Worm (Caenorhabditis elegans): Measurements from ENCODE around the gene melo-3.
"Not testable (repeated sequence)": the region's sequence is repeated elsewhere in the genome, so short reads cannot be mapped to it uniquely, and the experiment has no call there.

Gene melo-3

DNA sequence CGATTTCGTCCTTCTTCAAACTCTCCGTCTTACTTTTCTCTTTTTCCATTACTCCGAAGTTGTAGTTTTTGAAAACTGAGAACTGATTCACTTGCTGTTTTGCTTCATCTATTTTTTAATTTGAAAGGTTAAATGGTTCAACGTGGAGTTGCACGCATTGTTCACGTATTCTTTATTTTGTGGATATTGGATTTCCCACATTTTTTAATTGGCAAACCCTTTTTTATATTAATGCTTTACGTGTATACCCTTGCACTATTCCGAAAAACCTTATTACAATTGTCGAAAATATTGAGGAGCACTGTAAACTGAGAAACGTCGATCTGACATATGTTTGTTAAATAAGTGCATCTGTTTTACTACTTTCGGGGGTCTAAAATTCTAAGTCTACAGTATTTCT is at the start of gene melo-3:
melo-3 (minus strand) TSS at position 101 of the 400 bp plus-strand sequence.
- TF ChIP-seq cog-1 (tag; optimal IDR thresholded peaks at IDR 0.05); ztf-23 (GFP tag; IDR thresholded peaks at IDR 0.05); ref-1 (GFP tag; conservative IDR thresholded peaks at IDR 0.05): not testable (repeated sequence)

ce11 chrV:15085335-15085800 is 48.7 kb upstream of the melo-3 start, which contains the start of the genes ahsa-1 and C01G10.7:
ahsa-1 (minus strand) TSS chrV:15085385.
C01G10.7 (plus strand) TSS chrV:15085747.
- peak; percentile 77 for TF ChIP-seq flt-1 (GFP tag; IDR thresholded peaks at IDR 0.05)
- TF ChIP-seq cog-1 (tag; optimal IDR thresholded peaks at IDR 0.05), result peak; percentile 83
- no peak for TF ChIP-seq ztf-29 (GFP tag; IDR thresholded peaks at IDR 0.05)
- TF ChIP-seq med-1 (GFP tag; optimal IDR thresholded peaks at IDR 0.05; ENCODE audit: insufficient read depth), result no peak
- TF ChIP-seq T22C8.4 (GFP tag; IDR thresholded peaks at IDR 0.05), result no peak
- TF ChIP-seq tab-1 (GFP tag; IDR thresholded peaks at IDR 0.05), result no peak
- TF ChIP-seq ref-1 (GFP tag; conservative IDR thresholded peaks at IDR 0.05), result no peak
- TF ChIP-seq klf-2 (GFP tag; conservative IDR thresholded peaks at IDR 0.05), result no peak
- peak; percentile 89 for TF ChIP-seq ztf-23 (GFP tag; IDR thresholded peaks at IDR 0.05)

- TF ChIP-seq T22C8.4 (GFP tag; IDR thresholded peaks at IDR 0.05) (no peak), ztf-23 (GFP tag; IDR thresholded peaks at IDR 0.05) (no peak), ztf-29 (GFP tag; IDR thresholded peaks at IDR 0.05) (no peak), med-1 (GFP tag; optimal IDR thresholded peaks at IDR 0.05; ENCODE audit: insufficient read depth) (no peak), klf-2 (GFP tag; conservative IDR thresholded peaks at IDR 0.05) (no peak), tab-1 (GFP tag; IDR thresholded peaks at IDR 0.05) (no peak), cog-1 (tag; optimal IDR thresholded peaks at IDR 0.05) (no peak), ref-1 (GFP tag; conservative IDR thresholded peaks at IDR 0.05) (no peak), flt-1 (GFP tag; IDR thresholded peaks at IDR 0.05) (no peak)
Observed at ce11 chrV:15083659-15084058, 47.0 kb upstream of the melo-3 start.

DNA sequence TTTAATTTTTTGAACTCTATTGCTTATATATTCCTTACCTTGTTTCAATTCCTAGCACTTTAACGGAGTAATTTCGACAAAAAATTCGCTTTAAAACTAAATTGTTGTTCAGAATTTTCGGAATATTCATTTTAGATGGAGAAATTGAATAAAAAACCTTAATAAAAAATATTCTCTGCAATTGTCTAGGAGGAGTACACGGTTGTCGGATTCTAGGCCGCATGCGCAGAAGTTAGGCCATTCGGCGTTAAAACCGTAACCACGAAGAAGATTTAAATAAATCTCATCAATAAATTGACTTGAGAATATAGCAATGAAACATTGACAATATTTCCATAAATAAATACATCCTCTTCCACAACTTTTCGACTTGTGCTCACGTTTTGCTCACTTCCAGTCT is 45.6 kb upstream of the melo-3 start, which contains the start of the genes C01G10.10 and C01G10.9:
C01G10.10 (minus strand) TSS at position 151 of the 400 bp plus-strand sequence.
C01G10.9 (plus strand) TSS at position 240 of the 400 bp plus-strand sequence.
- TF ChIP-seq ztf-29 (GFP tag; IDR thresholded peaks at IDR 0.05) (no peak), flt-1 (GFP tag; IDR thresholded peaks at IDR 0.05) (0 out of 2 replicates have a peak, but pooled peaks have one; percentile 10)

DNA sequence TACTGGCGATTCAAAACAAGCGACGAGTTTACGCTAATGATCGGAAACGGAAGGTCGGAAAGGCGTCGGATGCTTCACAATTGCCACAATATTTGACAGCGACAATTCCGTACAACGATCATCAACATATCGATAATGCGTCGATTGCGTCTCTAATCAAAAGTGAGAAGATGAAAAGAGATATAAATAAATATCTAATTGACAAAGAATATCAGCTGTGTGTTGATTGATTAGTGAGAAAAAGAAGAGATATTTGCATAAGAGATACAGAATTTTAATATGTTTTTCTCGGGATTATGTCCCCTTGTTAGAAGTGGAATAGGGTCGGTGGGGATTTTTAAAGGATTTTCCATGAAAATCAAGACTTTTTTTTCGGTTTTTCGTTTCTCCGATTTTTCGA is 41.9 kb upstream of the melo-3 start:
- TF ChIP-seq ref-1 (GFP tag; conservative IDR thresholded peaks at IDR 0.05), result no peak
- no peak for TF ChIP-seq klf-2 (GFP tag; conservative IDR thresholded peaks at IDR 0.05)
- TF ChIP-seq cog-1 (tag; optimal IDR thresholded peaks at IDR 0.05), result no peak
- no peak for TF ChIP-seq tab-1 (GFP tag; IDR thresholded peaks at IDR 0.05)
- TF ChIP-seq flt-1 (GFP tag; IDR thresholded peaks at IDR 0.05), result no peak
- TF ChIP-seq med-1 (GFP tag; optimal IDR thresholded peaks at IDR 0.05; ENCODE audit: insufficient read depth), result no peak
- TF ChIP-seq ztf-29 (GFP tag; IDR thresholded peaks at IDR 0.05), result no peak
- no peak for TF ChIP-seq ztf-23 (GFP tag; IDR thresholded peaks at IDR 0.05)
- no peak for TF ChIP-seq T22C8.4 (GFP tag; IDR thresholded peaks at IDR 0.05)

DNA sequence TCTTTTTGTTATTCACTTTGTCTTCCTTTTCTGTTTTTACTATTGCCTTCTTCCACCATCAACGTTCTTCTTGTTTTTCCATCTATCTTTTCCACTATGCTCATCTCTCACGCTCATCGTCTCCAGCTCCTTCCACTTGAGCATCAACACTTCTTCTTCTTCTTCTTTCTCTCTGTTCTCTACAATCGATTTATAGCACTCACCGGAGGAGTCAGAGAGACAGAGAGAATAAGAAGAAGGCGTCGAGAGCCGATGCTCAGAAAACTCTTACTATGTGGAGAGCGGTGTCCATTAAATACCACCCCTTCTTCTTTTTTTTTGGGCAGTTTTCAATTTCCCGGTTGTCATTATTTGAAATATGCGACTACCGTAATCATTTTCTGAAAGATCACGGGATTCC is 38.2 kb upstream of the melo-3 start:
- no peak for TF ChIP-seq T22C8.4 (GFP tag; IDR thresholded peaks at IDR 0.05)
- no peak for TF ChIP-seq klf-2 (GFP tag; conservative IDR thresholded peaks at IDR 0.05)
- no peak for TF ChIP-seq med-1 (GFP tag; optimal IDR thresholded peaks at IDR 0.05; ENCODE audit: insufficient read depth)
- TF ChIP-seq tab-1 (GFP tag; IDR thresholded peaks at IDR 0.05), result no peak
- TF ChIP-seq flt-1 (GFP tag; IDR thresholded peaks at IDR 0.05), result no peak
- no peak for TF ChIP-seq ztf-23 (GFP tag; IDR thresholded peaks at IDR 0.05)
- TF ChIP-seq ztf-29 (GFP tag; IDR thresholded peaks at IDR 0.05), result no peak
- TF ChIP-seq ref-1 (GFP tag; conservative IDR thresholded peaks at IDR 0.05), result no peak

- TF ChIP-seq med-1 (GFP tag; optimal IDR thresholded peaks at IDR 0.05; ENCODE audit: insufficient read depth), result no peak
- 0 out of 2 replicates have a peak, but pooled peaks have one; percentile 37 for TF ChIP-seq flt-1 (GFP tag; IDR thresholded peaks at IDR 0.05)
- peak; percentile 53; the same call in 1 of the 2 replicates for TF ChIP-seq ztf-23 (GFP tag; IDR thresholded peaks at IDR 0.05)
Observed at ce11 chrV:15072738-15073137, 36.1 kb upstream of the melo-3 start.

DNA sequence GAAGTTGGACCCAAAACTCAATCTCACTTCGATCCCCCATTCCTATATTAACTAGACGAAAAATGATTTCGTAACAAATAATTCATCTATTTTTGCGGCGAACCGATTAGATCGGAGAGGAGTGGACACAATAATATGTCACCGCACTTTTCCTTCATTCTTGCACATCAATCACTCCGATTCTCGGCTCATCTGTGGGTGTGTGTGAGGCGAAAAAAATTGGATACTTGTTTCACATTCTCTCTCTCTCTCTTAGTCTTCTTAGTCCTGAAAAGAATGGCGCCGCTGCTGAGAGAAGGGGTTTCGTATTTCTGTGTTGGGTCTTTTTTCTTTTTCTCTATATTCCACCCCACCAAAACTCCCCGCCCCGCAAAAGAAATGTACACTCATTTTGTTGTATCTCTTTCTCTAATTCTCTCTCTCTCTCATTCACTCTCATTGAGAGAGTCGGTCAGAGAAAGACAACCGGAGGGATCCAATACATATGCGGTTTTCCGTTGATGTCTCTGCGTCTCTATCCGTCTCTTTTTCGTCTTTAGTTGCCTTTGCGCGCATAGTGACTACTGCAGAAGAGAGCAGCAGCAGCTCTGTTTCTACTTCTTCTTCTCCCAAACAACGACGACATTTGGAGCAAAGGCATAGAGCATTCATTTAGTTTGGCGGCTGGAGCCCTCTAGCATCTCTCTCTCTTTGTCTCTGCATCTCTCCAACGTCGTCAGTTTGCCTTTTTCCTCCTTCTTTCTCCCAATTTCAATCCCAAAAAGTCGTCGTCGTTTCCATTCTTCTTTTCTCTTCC is 34.5 kb upstream of the melo-3 start, which contains the start of gene unc-76:
unc-76 (plus strand) TSS at position 746 of the 796 bp plus-strand sequence.
- TF ChIP-seq T22C8.4 (GFP tag; IDR thresholded peaks at IDR 0.05) (no peak), cog-1 (tag; optimal IDR thresholded peaks at IDR 0.05) (peak; percentile 87), flt-1 (GFP tag; IDR thresholded peaks at IDR 0.05) (0 out of 2 replicates have a peak, but pooled peaks have one; percentile 11)

DNA sequence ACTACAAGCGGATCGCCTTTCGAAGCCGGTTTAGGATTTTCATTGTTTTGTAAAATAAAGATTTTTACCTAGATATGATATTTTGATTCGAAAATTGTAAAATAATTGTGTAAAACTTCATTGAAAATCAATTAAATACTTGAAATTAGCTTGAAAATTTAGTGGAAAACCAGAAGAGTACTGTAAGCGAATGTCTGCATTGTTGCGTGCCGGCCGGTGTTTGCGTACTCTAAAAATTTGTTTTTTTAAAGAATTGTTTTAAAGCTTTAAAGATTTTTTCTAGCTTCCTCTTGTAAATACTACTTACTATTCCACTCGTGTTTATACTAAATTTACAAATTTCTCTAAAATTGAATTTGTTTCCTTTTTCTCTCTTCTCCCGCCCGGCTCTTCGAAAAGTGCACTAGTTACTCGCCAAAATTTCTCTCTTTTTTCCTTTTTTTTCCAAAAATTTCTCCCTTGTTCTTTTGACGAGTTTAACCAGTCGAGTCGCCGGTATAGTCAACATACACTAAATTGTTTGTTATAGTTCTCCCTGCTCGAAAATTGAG is 32.8 kb upstream of the melo-3 start:
- no peak for TF ChIP-seq med-1 (GFP tag; optimal IDR thresholded peaks at IDR 0.05; ENCODE audit: insufficient read depth)

- TF ChIP-seq T22C8.4 (GFP tag; IDR thresholded peaks at IDR 0.05), result no peak
- TF ChIP-seq tab-1 (GFP tag; IDR thresholded peaks at IDR 0.05), result no peak
- no peak for TF ChIP-seq flt-1 (GFP tag; IDR thresholded peaks at IDR 0.05)
- no peak for TF ChIP-seq med-1 (GFP tag; optimal IDR thresholded peaks at IDR 0.05; ENCODE audit: insufficient read depth)
- no peak for TF ChIP-seq klf-2 (GFP tag; conservative IDR thresholded peaks at IDR 0.05)
- TF ChIP-seq ztf-23 (GFP tag; IDR thresholded peaks at IDR 0.05), result no peak
- no peak for TF ChIP-seq ztf-29 (GFP tag; IDR thresholded peaks at IDR 0.05)
- no peak for TF ChIP-seq cog-1 (tag; optimal IDR thresholded peaks at IDR 0.05)
- no peak for TF ChIP-seq ref-1 (GFP tag; conservative IDR thresholded peaks at IDR 0.05)
Observed at ce11 chrV:15068378-15068777, 31.7 kb upstream of the melo-3 start, which contains the start of gene dnj-3. dnj-3 (plus strand) TSS chrV:15068678.

Data from whole organism, midembryonic.